Fruit fly (Drosophila melanogaster) whole organism, adult: Measurements from ENCODE around the gene CG4631.

ENCODE experiments used
- CG11617 ChIP-seq: fragments of 200-800 bp; sonication (Bioruptor generic); optimal IDR thresholded peaks from 2 replicates; lab custom pipeline; 2017; ENCODE audit warnings: mild to moderate bottlenecking, missing biosample characterization, missing genetic modification reagents, missing genetic modification characterization
- CG12768 ChIP-seq: fragments of 200-800 bp; sonication (Bioruptor generic); optimal IDR thresholded peaks from 2 replicates; lab custom pipeline; 2017; ENCODE audit warnings: missing biosample characterization, missing genetic modification characterization, mild to moderate bottlenecking, moderate library complexity, missing genetic modification reagents
- CG14711 ChIP-seq: fragments of 200-800 bp; sonication (Bioruptor generic); optimal IDR thresholded peaks from 2 replicates; lab custom pipeline; 2018; ENCODE audit warnings: missing biosample characterization, mild to moderate bottlenecking, missing genetic modification characterization, moderate library complexity
- CG1620 ChIP-seq: fragments of 200-800 bp; sonication (Bioruptor generic); optimal IDR thresholded peaks from 2 replicates; lab custom pipeline; 2016; ENCODE audit warnings: missing biosample characterization, missing genetic modification characterization
- CG33017 ChIP-seq: fragments of 200-800 bp; sonication (Bioruptor generic); optimal IDR thresholded peaks from 2 replicates; lab custom pipeline; 2018; ENCODE audit warnings: missing biosample characterization, mild to moderate bottlenecking, missing genetic modification characterization, moderate library complexity
- CG5204 ChIP-seq: fragments of 200-800 bp; sonication (Bioruptor generic); optimal IDR thresholded peaks from 2 replicates; lab custom pipeline; 2016; ENCODE audit warnings: missing biosample characterization, missing genetic modification characterization
- CG7045 ChIP-seq: fragments of 200-800 bp; sonication (Bioruptor generic); optimal IDR thresholded peaks from 2 replicates; lab custom pipeline; 2017; ENCODE audit warnings: missing biosample characterization, mild to moderate bottlenecking, missing genetic modification characterization
- CG7101 ChIP-seq: fragments of 200-800 bp; sonication (Bioruptor generic); optimal IDR thresholded peaks from 2 replicates; lab custom pipeline; 2018; ENCODE audit warnings: missing biosample characterization, mild to moderate bottlenecking, missing genetic modification characterization, moderate library complexity
- Clk ChIP-seq: fragments of 200-800 bp; sonication (Bioruptor generic); optimal IDR thresholded peaks from 2 replicates; lab custom pipeline; 2017; ENCODE audit warnings: missing biosample characterization, missing genetic modification characterization
- Crg-1 ChIP-seq: fragments of 200-800 bp; sonication (Bioruptor generic); optimal IDR thresholded peaks from 2 replicates; lab custom pipeline; 2016; ENCODE audit warnings: missing biosample characterization, missing genetic modification characterization
- Hr96 ChIP-seq: fragments of 200-800 bp; sonication (Bioruptor generic); optimal IDR thresholded peaks from 2 replicates; lab custom pipeline; 2016; ENCODE audit warnings: missing biosample characterization, missing genetic modification characterization
- Mnt ChIP-seq: fragments of 200-800 bp; sonication (Bioruptor generic); optimal IDR thresholded peaks from 2 replicates; lab custom pipeline; 2016; ENCODE audit warnings: missing biosample characterization, mild to moderate bottlenecking, missing genetic modification characterization
- bab1 ChIP-seq: fragments of 200-800 bp; sonication (Bioruptor generic); optimal IDR thresholded peaks from 3 replicates; lab custom pipeline; 2019; ENCODE audit warnings: missing biosample characterization, mild to moderate bottlenecking, missing genetic modification characterization, moderate library complexity
- cic ChIP-seq: fragments of 200-800 bp; sonication (Bioruptor generic); optimal IDR thresholded peaks from 2 replicates; lab custom pipeline; 2017; ENCODE audit warnings: missing biosample characterization, mild to moderate bottlenecking, missing genetic modification characterization, moderate library complexity
- cnc ChIP-seq, 2 experiments: fragments of >200 bp; optimal IDR thresholded peaks; 2 replicates each; lab custom pipeline; 2017
- kay ChIP-seq: fragments of 200-800 bp; sonication (Bioruptor generic); peaks from one replicate; lab custom pipeline; 2016; ENCODE audit warnings: missing biosample characterization, missing genetic modification characterization, borderline replicate concordance
- ovo ChIP-seq: fragments of 200-800 bp; sonication (Bioruptor generic); optimal IDR thresholded peaks from 2 replicates; lab custom pipeline; 2016; ENCODE audit warnings: missing biosample characterization, missing genetic modification characterization
- pad ChIP-seq: fragments of 200-800 bp; sonication (Bioruptor generic); optimal IDR thresholded peaks from 3 replicates; lab custom pipeline; 2017; ENCODE audit warnings: missing biosample characterization, missing genetic modification characterization, mild to moderate bottlenecking, moderate library complexity, missing genetic modification reagents
- tj ChIP-seq: fragments of 200-800 bp; sonication (Bioruptor generic); optimal IDR thresholded peaks from 3 replicates; lab custom pipeline; 2017; ENCODE audit warnings: missing biosample characterization, mild to moderate bottlenecking, missing genetic modification characterization, moderate library complexity
- toe ChIP-seq: fragments of 200-800 bp; sonication (Bioruptor generic); optimal IDR thresholded peaks from 2 replicates; lab custom pipeline; 2016; ENCODE audit warnings: missing biosample characterization, missing genetic modification characterization

The CG4631 gene

dm6 chr2L:16602305-16602704 is 4.9 kb upstream of the CG4631 start:
- TF ChIP-seq tj (GFP tag; lab: Kevin White, UChicago) (no peak), ovo (no peak), CG1620 (GFP tag; lab: Kevin White, UChicago) (no peak), CG7101 (tag; lab: Kevin White, UChicago) (no peak), pad (GFP tag; lab: Kevin White, UChicago) (no peak), bab1 (GFP tag; lab: Kevin White, UChicago) (no peak), Crg-1 (GFP tag; lab: Kevin White, UChicago) (no peak), CG33017 (tag; lab: Kevin White, UChicago) (no peak), CG12768 (GFP tag; lab: Kevin White, UChicago) (no peak), kay (no peak), CG11617 (GFP tag; lab: Kevin White, UChicago) (no peak), toe (GFP tag; lab: Kevin White, UChicago) (no peak), Clk (GFP tag; lab: Kevin White, UChicago) (no peak), CG14711 (tag; lab: Kevin White, UChicago) (no peak), Mnt (GFP tag; lab: Kevin White, UChicago) (no peak), CG5204 (GFP tag; lab: Kevin White, UChicago) (no peak)

dm6 chr2L:16605032-16605872 is 1.9 kb upstream of the CG4631 start, which contains the start of gene CG31815:
Gene CG31815, plus strand, starts transcription at chr2L:16605822.
- TF ChIP-seq ovo (no peak), kay (no peak), CG5204 (GFP tag; lab: Kevin White, UChicago) (no peak), Crg-1 (GFP tag; lab: Kevin White, UChicago) (no peak), cnc (optimal IDR thresholded peaks at IDR 0.05; lab: Kevin White, UChicago) (no peak), pad (GFP tag; lab: Kevin White, UChicago) (no peak), bab1 (GFP tag; lab: Kevin White, UChicago) (no peak), tj (GFP tag; lab: Kevin White, UChicago) (no peak), CG14711 (tag; lab: Kevin White, UChicago) (no peak), toe (GFP tag; lab: Kevin White, UChicago) (no peak), CG1620 (GFP tag; lab: Kevin White, UChicago) (no peak), CG7045 (GFP tag; lab: Kevin White, UChicago) (no peak), cic (GFP tag; lab: Kevin White, UChicago) (no peak), Mnt (GFP tag; lab: Kevin White, UChicago) (no peak), CG33017 (tag; lab: Kevin White, UChicago) (no peak)

DNA sequence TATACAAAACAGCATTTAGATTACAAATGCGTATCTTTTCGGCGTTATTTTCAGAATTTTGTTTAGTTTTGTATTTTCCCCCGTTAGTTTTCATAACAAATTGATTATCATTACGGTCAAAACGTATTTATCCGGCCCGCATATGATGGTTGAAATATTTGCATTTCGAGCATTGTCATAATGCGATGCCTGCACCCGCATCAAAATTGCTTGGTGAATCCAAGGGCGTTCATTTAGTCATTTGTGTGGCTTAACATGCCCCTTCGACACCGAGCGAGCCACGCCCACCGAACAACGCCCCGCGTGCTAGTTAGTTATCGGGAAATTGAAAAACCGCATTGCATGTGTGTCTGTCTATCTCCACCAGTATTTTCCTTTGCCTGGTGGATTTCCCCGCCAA is 9.1 kb downstream of the CG4631 start:
- TF ChIP-seq ovo = no peak
- TF ChIP-seq cic (GFP tag; lab: Kevin White, UChicago) = no peak
- no peak for TF ChIP-seq pad (GFP tag; lab: Kevin White, UChicago)
- TF ChIP-seq CG33017 (tag; lab: Kevin White, UChicago) = no peak
- TF ChIP-seq kay = no peak
- no peak for TF ChIP-seq CG7101 (tag; lab: Kevin White, UChicago)
- no peak for TF ChIP-seq cnc (optimal IDR thresholded peaks at IDR 0.05; lab: Kevin White, UChicago)
- no peak for TF ChIP-seq tj (GFP tag; lab: Kevin White, UChicago)
- TF ChIP-seq Clk (GFP tag; lab: Kevin White, UChicago) = no peak
- no peak for TF ChIP-seq bab1 (GFP tag; lab: Kevin White, UChicago)
- no peak for TF ChIP-seq Hr96
- TF ChIP-seq CG1620 (GFP tag; lab: Kevin White, UChicago) = no peak
- TF ChIP-seq CG11617 (GFP tag; lab: Kevin White, UChicago) = no peak
- no peak for TF ChIP-seq toe (GFP tag; lab: Kevin White, UChicago)

DNA sequence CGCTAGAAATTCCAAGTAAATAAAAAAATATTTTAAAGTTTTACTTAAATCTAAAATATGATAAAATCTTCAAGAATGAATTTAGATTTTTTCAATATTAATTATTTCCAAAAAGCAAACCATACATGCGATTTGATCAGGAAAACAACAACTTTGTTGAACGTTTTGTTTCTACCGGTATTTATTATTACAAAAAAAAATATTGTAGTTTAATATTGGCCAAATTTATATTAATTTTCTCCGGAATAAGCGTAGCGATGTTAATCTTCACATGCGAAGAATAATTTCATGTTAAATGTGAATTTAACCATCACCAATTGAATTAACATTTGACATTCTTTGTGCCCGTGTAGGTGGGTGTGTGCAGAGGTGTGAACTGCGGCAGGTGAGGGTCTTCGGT is 11.8 kb downstream of the CG4631 start:
- TF ChIP-seq bab1 (GFP tag; lab: Kevin White, UChicago) = no peak
- TF ChIP-seq cnc (optimal IDR thresholded peaks at IDR 0.05; lab: Kevin White, UChicago) = no peak
- TF ChIP-seq CG12768 (GFP tag; lab: Kevin White, UChicago) = no peak
- no peak for TF ChIP-seq Crg-1 (GFP tag; lab: Kevin White, UChicago)
- TF ChIP-seq CG33017 (tag; lab: Kevin White, UChicago) = no peak

- TF ChIP-seq CG1620 (GFP tag; lab: Kevin White, UChicago) (peak; percentile 42), CG14711 (tag; lab: Kevin White, UChicago) (peak; percentile 83), CG7045 (GFP tag; lab: Kevin White, UChicago) (peak; percentile 39), tj (GFP tag; lab: Kevin White, UChicago) (peak; percentile 94), Hr96 (peak; percentile 23), CG12768 (GFP tag; lab: Kevin White, UChicago) (peak; percentile 9), CG7101 (tag; lab: Kevin White, UChicago) (peak; percentile 53), cic (GFP tag; lab: Kevin White, UChicago) (no peak), CG11617 (GFP tag; lab: Kevin White, UChicago) (peak; percentile 68), toe (GFP tag; lab: Kevin White, UChicago) (no peak), ovo (no peak), bab1 (GFP tag; lab: Kevin White, UChicago) (peak; percentile 95), pad (GFP tag; lab: Kevin White, UChicago) (peak; percentile 78), kay (no peak), cnc (optimal IDR thresholded peaks at IDR 0.05; lab: Kevin White, UChicago) (no peak)
Measured at dm6 chr2L:16620384-16620908, 13.3 kb downstream of the CG4631 start.
